Worm (Caenorhabditis elegans): Measurements from ENCODE around the gene clec-143.

DNA sequence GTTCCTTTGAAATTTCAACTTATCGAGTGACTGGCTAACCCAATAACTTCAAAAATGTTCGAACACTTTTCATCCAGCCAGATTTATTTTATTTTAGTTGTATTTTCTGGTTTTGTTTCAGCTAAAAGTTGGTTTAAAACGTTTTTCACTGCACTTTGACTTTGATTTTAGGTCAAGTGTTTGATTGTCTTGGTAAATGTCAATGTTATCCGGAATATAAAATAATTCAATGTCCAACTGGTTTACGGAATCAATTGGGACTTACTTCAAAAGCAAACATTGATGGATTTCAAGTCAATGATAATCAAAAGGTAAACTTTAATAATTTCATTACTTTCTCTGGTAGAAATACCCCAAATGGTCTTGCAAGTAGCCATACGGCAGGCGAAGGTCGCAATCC lies 13.8 kb upstream of the clec-143 start:
- TF ChIP-seq tab-1 (GFP tag; IDR thresholded peaks at IDR 0.05) (no peak), klf-2 (GFP tag; conservative IDR thresholded peaks at IDR 0.05) (no peak), ztf-23 (GFP tag; IDR thresholded peaks at IDR 0.05) (no peak), ref-1 (GFP tag; conservative IDR thresholded peaks at IDR 0.05) (no peak), ztf-29 (GFP tag; IDR thresholded peaks at IDR 0.05) (no peak)

Measured in whole organism, midembryonic.